Worm (Caenorhabditis elegans) whole organism, L4/young adult: ENCODE data around the gene chil-6.

ENCODE experiments used
- W03F9.2 ChIP-seq: fragments of 150-350 bp; optimal IDR thresholded peaks from 2 replicates; lab custom pipeline; 2014; ENCODE audit warnings: missing biosample characterization, missing genetic modification characterization
- dao-5 ChIP-seq: sonication (generic microtip); optimal IDR thresholded peaks from 2 replicates; lab custom pipeline; 2016; ENCODE audit warnings: missing genotype, missing genetic modification characterization, moderate library complexity, missing compliant biosample characterization
- him-1 ChIP-seq: sonication (generic microtip); optimal IDR thresholded peaks from 2 replicates; lab custom pipeline; 2016; ENCODE audit warnings: missing genotype, missing genetic modification reagents, missing genetic modification characterization, missing compliant biosample characterization

chil-6 gene

ce11 chrII:9838260-9838935 is 19.3 kb downstream of the chil-6 start, which contains the start of gene arrd-4:
Gene arrd-4 (minus strand): TSS chrII:9838310.
- TF ChIP-seq dao-5 (no peak), W03F9.2 (tag; lab: Kevin White, UChicago) (no peak)

- TF ChIP-seq dao-5 (no peak), W03F9.2 (tag; lab: Kevin White, UChicago) (no peak), him-1 (no peak)
These were observed 21.7 kb downstream of the chil-6 start for ce11 chrII:9835958-9836357.

ce11 chrII:9834921-9835320 is 22.8 kb downstream of the chil-6 start, which contains the start of gene arrd-5:
Gene arrd-5 (plus strand): TSS chrII:9835221.
- TF ChIP-seq W03F9.2 (tag; lab: Kevin White, UChicago) (no peak), dao-5 (no peak), him-1 (no peak)

ce11 chrII:9833855-9834254 is 23.8 kb downstream of the chil-6 start, which contains the start of gene ZK938.3:
Gene ZK938.3 (minus strand): TSS chrII:9833955.
- no peak for TF ChIP-seq dao-5
- no peak for TF ChIP-seq him-1
- TF ChIP-seq W03F9.2 (tag; lab: Kevin White, UChicago): no peak

- TF ChIP-seq dao-5 (no peak), him-1 (no peak), W03F9.2 (tag; lab: Kevin White, UChicago) (no peak)
These were observed 26.7 kb downstream of the chil-6 start, which contains the start of gene ZK938.12 for ce11 chrII:9831033-9831432. Gene ZK938.12 (plus strand): TSS chrII:9831333.

ce11 chrII:9829108-9829507 is 28.6 kb downstream of the chil-6 start, which contains the start of gene ZK938.1:
Gene ZK938.1 (plus strand): TSS chrII:9829408.
- TF ChIP-seq dao-5: no peak
- no peak for TF ChIP-seq W03F9.2 (tag; lab: Kevin White, UChicago)
- TF ChIP-seq him-1: no peak

- no peak for TF ChIP-seq him-1
- no peak for TF ChIP-seq W03F9.2 (tag; lab: Kevin White, UChicago)
- TF ChIP-seq dao-5: no peak
These were observed 29.2 kb downstream of the chil-6 start for ce11 chrII:9828502-9828901.

- TF ChIP-seq W03F9.2 (tag; lab: Kevin White, UChicago) (no peak), him-1 (no peak), dao-5 (no peak)
These were observed 29.8 kb downstream of the chil-6 start, which contains the start of gene eyg-1 for ce11 chrII:9827852-9828251. Gene eyg-1 (minus strand): TSS chrII:9827952.

ce11 chrII:9826946-9827345 is 30.7 kb downstream of the chil-6 start:
- TF ChIP-seq him-1 (no peak), dao-5 (no peak), W03F9.2 (tag; lab: Kevin White, UChicago) (no peak)

- no peak for TF ChIP-seq dao-5
- no peak for TF ChIP-seq him-1
- no peak for TF ChIP-seq W03F9.2 (tag; lab: Kevin White, UChicago)
These were observed 50.1 kb downstream of the chil-6 start, which contains the start of gene cyp-13A8 for ce11 chrII:9807519-9807972. Gene cyp-13A8 (minus strand): TSS chrII:9807569.
